Worm (Caenorhabditis elegans): ENCODE data around the gene R144.13.

DNA sequence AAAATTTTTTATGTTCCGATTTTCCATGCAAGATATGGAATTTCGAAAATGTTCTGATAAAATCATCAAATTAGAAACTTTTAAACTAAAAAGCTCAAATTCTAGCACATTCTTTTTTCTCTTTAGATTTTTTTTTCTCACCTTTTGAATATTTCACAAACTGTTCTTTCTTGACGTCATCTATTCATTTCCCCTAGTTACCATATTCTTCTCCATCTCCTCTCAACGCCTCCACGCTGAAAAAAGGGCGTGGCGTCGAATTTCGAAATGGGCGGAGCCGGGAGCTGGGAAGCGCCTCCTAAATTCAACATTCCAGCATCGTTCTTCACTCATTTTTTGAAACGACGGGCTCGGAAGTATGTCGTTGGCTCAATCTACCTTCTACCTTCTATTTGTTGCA is 19.0 kb downstream of the R144.13 start, which contains the start of gene nlp-43:
- TF ChIP-seq nhr-11 (tag; optimal IDR thresholded peaks at IDR 0.05) (no peak), ceh-62 (tag; optimal IDR thresholded peaks at IDR 0.05) (no peak), daf-8 (GFP tag; IDR thresholded peaks at IDR 0.05) (no peak), ces-1 (GFP tag; optimal IDR thresholded peaks at IDR 0.05) (no peak), dmd-8 (GFP tag; IDR thresholded peaks at IDR 0.05) (no peak), pha-4 (GFP tag; IDR thresholded peaks at IDR 0.05) (no peak), pha-4 (tag; optimal IDR thresholded peaks at IDR 0.05) (no peak), dve-1 (tag; optimal IDR thresholded peaks at IDR 0.05; ENCODE audit: insufficient read depth) (no peak), skn-1 (tag; optimal IDR thresholded peaks at IDR 0.05) (no peak), hif-1 (tag; optimal IDR thresholded peaks at IDR 0.05) (no peak)

Data from whole organism, L4 larva.